Fruit fly (Drosophila melanogaster) whole organism, embryonic: Measurements from ENCODE around the gene Shal.

ENCODE experiments used
- Ada2b ChIP-seq: fragments of 200-800 bp; sonication (Bioruptor generic); IDR thresholded peaks from 2 replicates; pipeline ENCODE4 v1.3.6; 2022; ENCODE audit warnings: missing biosample characterization, missing genetic modification characterization
- Atf-2 ChIP-seq: fragments of 200-800 bp; sonication (Bioruptor generic); optimal IDR thresholded peaks from 2 replicates; lab custom pipeline; 2016; ENCODE audit warnings: missing biosample characterization, missing genetic modification characterization
- Atf3 ChIP-seq: fragments of 200-800 bp; sonication (Bioruptor generic); optimal IDR thresholded peaks from 3 replicates; lab custom pipeline; 2016; ENCODE audit warnings: missing biosample characterization, missing genetic modification characterization
- Bgb ChIP-seq: fragments of 200-800 bp; sonication (Bioruptor generic); IDR thresholded peaks from 2 replicates; pipeline ENCODE4 v1.3.6; 2022; ENCODE audit warnings: missing biosample characterization, missing genetic modification characterization; ENCODE audit not compliant: partially characterized antibody
- Bteb2 ChIP-seq: fragments of 200-800 bp; sonication (Bioruptor generic); optimal IDR thresholded peaks from 2 replicates; lab custom pipeline; 2016; ENCODE audit warnings: missing biosample characterization, missing genetic modification characterization
- CG10543 ChIP-seq: fragments of 200-800 bp; sonication (Bioruptor generic); optimal IDR thresholded peaks from 3 replicates; lab custom pipeline; 2017; ENCODE audit warnings: missing biosample characterization, mild to moderate bottlenecking, missing genetic modification characterization, moderate library complexity
- CG11504 ChIP-seq: fragments of 200-800 bp; sonication (Bioruptor generic); optimal IDR thresholded peaks from 3 replicates; lab custom pipeline; 2019; ENCODE audit warnings: missing biosample characterization, mild to moderate bottlenecking, missing genetic modification characterization, moderate library complexity
- CG12071 ChIP-seq: fragments of 200-800 bp; sonication (Bioruptor generic); optimal IDR thresholded peaks from 3 replicates; lab custom pipeline; 2018; ENCODE audit warnings: missing biosample characterization, mild to moderate bottlenecking, missing genetic modification characterization
- CG13296 ChIP-seq: fragments of 200-800 bp; sonication (Bioruptor generic); optimal IDR thresholded peaks from 3 replicates; lab custom pipeline; 2018; ENCODE audit warnings: missing biosample characterization, mild to moderate bottlenecking, missing genetic modification characterization
- CG13775 ChIP-seq: fragments of 200-800 bp; sonication (Bioruptor generic); optimal IDR thresholded peaks from 3 replicates; lab custom pipeline; 2017; ENCODE audit warnings: missing biosample characterization, mild to moderate bottlenecking, missing genetic modification characterization
- CG14441 ChIP-seq: fragments of 200-800 bp; sonication (Bioruptor generic); IDR thresholded peaks from 2 replicates; pipeline ENCODE4 v1.3.6; 2022; ENCODE audit warnings: missing biosample characterization, missing genetic modification characterization
- CG14860 ChIP-seq: fragments of 200-800 bp; sonication (Bioruptor generic); IDR thresholded peaks from 3 replicates; pipeline ENCODE4 v1.3.6; 2022; ENCODE audit warnings: missing biosample characterization, missing genetic modification characterization; ENCODE audit not compliant: partially characterized antibody
- CG15269 ChIP-seq: fragments of 200-800 bp; sonication (Bioruptor generic); optimal IDR thresholded peaks from 2 replicates; lab custom pipeline; 2018; ENCODE audit warnings: missing biosample characterization, mild to moderate bottlenecking, missing genetic modification characterization, moderate library complexity
- CG1602 ChIP-seq: fragments of 200-800 bp; sonication (Bioruptor generic); optimal IDR thresholded peaks from 3 replicates; lab custom pipeline; 2016; ENCODE audit warnings: missing biosample characterization, missing genetic modification characterization
- CG18599 ChIP-seq: fragments of 200-800 bp; sonication (Bioruptor generic); optimal IDR thresholded peaks from 3 replicates; lab custom pipeline; 2017; ENCODE audit warnings: missing biosample characterization, missing genetic modification characterization, mild to moderate bottlenecking, moderate library complexity, missing genetic modification reagents
- CG18619 ChIP-seq: fragments of 200-800 bp; sonication (Bioruptor generic); optimal IDR thresholded peaks from 3 replicates; lab custom pipeline; 2017; ENCODE audit warnings: missing biosample characterization, mild to moderate bottlenecking, missing genetic modification characterization
- CG2875 ChIP-seq: fragments of 200-800 bp; sonication (Bioruptor generic); optimal IDR thresholded peaks from 2 replicates; lab custom pipeline; 2017; ENCODE audit warnings: missing biosample characterization, mild to moderate bottlenecking, missing genetic modification characterization, missing genetic modification reagents
- CG31224 ChIP-seq: fragments of 200-800 bp; sonication (Bioruptor generic); IDR thresholded peaks from 2 replicates; pipeline ENCODE4 v1.3.6; 2022; ENCODE audit warnings: missing biosample characterization, missing genetic modification characterization
- CG31441 ChIP-seq: fragments of 200-800 bp; sonication (Bioruptor generic); IDR thresholded peaks from 2 replicates; pipeline ENCODE4 v1.3.6; 2022; ENCODE audit warnings: missing biosample characterization, missing genetic modification characterization
- CG3281 ChIP-seq: fragments of 200-800 bp; sonication (Bioruptor generic); optimal IDR thresholded peaks from 3 replicates; lab custom pipeline; 2017; ENCODE audit warnings: missing biosample characterization, mild to moderate bottlenecking, missing genetic modification characterization
- CG33557 ChIP-seq: fragments of 200-800 bp; sonication (Bioruptor generic); optimal IDR thresholded peaks from 2 replicates; lab custom pipeline; 2019; ENCODE audit warnings: missing biosample characterization, mild to moderate bottlenecking, missing genetic modification characterization, moderate library complexity
- CG34376 ChIP-seq: fragments of 200-800 bp; sonication (Bioruptor generic); optimal IDR thresholded peaks from 2 replicates; lab custom pipeline; 2018; ENCODE audit warnings: missing biosample characterization, mild to moderate bottlenecking, missing genetic modification characterization
- CG6175 ChIP-seq: fragments of 200-800 bp; sonication (Bioruptor generic); IDR thresholded peaks from 3 replicates; pipeline ENCODE4 v1.3.6; 2022; ENCODE audit warnings: missing biosample characterization, missing genetic modification characterization
- CG7556 ChIP-seq: fragments of 200-800 bp; sonication (Bioruptor generic); optimal IDR thresholded peaks from 2 replicates; lab custom pipeline; 2017; ENCODE audit warnings: missing biosample characterization, mild to moderate bottlenecking, missing genetic modification characterization
- CG7839 ChIP-seq: fragments of 200-800 bp; sonication (Bioruptor generic); optimal IDR thresholded peaks from 3 replicates; lab custom pipeline; 2018; ENCODE audit warnings: missing biosample characterization, mild to moderate bottlenecking, missing genetic modification characterization, moderate library complexity
- CG8944 ChIP-seq: fragments of 200-800 bp; sonication (Bioruptor generic); optimal IDR thresholded peaks from 3 replicates; lab custom pipeline; 2016; ENCODE audit warnings: missing biosample characterization, missing genetic modification characterization
- CG9215 ChIP-seq: fragments of 200-800 bp; sonication (Bioruptor generic); IDR thresholded peaks from 2 replicates; pipeline ENCODE4 v1.3.6; 2022; ENCODE audit warnings: missing biosample characterization, missing genetic modification characterization
- CG9437 ChIP-seq: fragments of 200-800 bp; sonication (Bioruptor generic); optimal IDR thresholded peaks from 2 replicates; lab custom pipeline; 2018; ENCODE audit warnings: missing biosample characterization, mild to moderate bottlenecking, missing genetic modification characterization
- CG9932 ChIP-seq: fragments of 200-800 bp; sonication (Bioruptor generic); IDR thresholded peaks from 2 replicates; pipeline ENCODE4 v1.3.6; 2022; ENCODE audit warnings: missing biosample characterization, missing genetic modification characterization
- Dref ChIP-seq: fragments of 200-800 bp; sonication (Bioruptor generic); IDR thresholded peaks from 2 replicates; pipeline ENCODE4 v1.3.6; 2022; ENCODE audit warnings: missing biosample characterization, missing genetic modification characterization
- Eip74EF ChIP-seq, 2 experiments: fragments of 200-800 bp in 1 of 2; fragments of >200 bp in 1 of 2; sonication (Bioruptor generic) in 1 of 2; optimal IDR thresholded peaks; 2 replicates each; lab custom pipeline; 2017 to 2019; ENCODE audit warnings: missing biosample characterization in 2 of 2, missing genetic modification characterization in 2 of 2, mild to moderate bottlenecking in 1 of 2, moderate library complexity in 1 of 2
- GATAe ChIP-seq: fragments of 200-800 bp; sonication (Bioruptor generic); conservative IDR thresholded peaks from 2 replicates; pipeline ENCODE4 v1.3.6; 2022; ENCODE audit warnings: missing biosample characterization, missing genetic modification characterization
- HLHmδ ChIP-seq: fragments of 200-800 bp; sonication (Bioruptor generic); optimal IDR thresholded peaks from 2 replicates; lab custom pipeline; 2018; ENCODE audit warnings: missing biosample characterization, mild to moderate bottlenecking, missing genetic modification characterization, moderate library complexity
- Hey ChIP-seq: fragments of 200-800 bp; sonication (Bioruptor generic); optimal IDR thresholded peaks from 3 replicates; lab custom pipeline; 2018; ENCODE audit warnings: missing biosample characterization, mild to moderate bottlenecking, missing genetic modification characterization
- HmgZ ChIP-seq: fragments of 200-800 bp; sonication (Bioruptor generic); optimal IDR thresholded peaks from 2 replicates; lab custom pipeline; 2018; ENCODE audit warnings: missing biosample characterization, mild to moderate bottlenecking, missing genetic modification characterization
- Jarid2 ChIP-seq: fragments of 200-800 bp; sonication (Bioruptor generic); optimal IDR thresholded peaks from 3 replicates; lab custom pipeline; 2017; ENCODE audit warnings: mild to moderate bottlenecking, missing biosample characterization, missing genetic modification reagents, missing genetic modification characterization
- Optix ChIP-seq: fragments of 200-800 bp; sonication (Bioruptor generic); IDR thresholded peaks from 3 replicates; pipeline ENCODE4 v1.3.6; 2022; ENCODE audit warnings: missing biosample characterization, missing genetic modification characterization
- Sox102F ChIP-seq: fragments of 200-800 bp; sonication (Bioruptor generic); optimal IDR thresholded peaks from 2 replicates; lab custom pipeline; 2018; ENCODE audit warnings: missing biosample characterization, mild to moderate bottlenecking, missing genetic modification characterization, moderate library complexity
- Tbp ChIP-seq: fragments of >200 bp; optimal IDR thresholded peaks from 2 replicates; lab custom pipeline; 2018; ENCODE audit warnings: missing biosample characterization, missing genetic modification characterization
- bcd ChIP-seq: fragments of 200-800 bp; sonication (Bioruptor generic); optimal IDR thresholded peaks from 2 replicates; lab custom pipeline; 2017; ENCODE audit warnings: missing biosample characterization, mild to moderate bottlenecking, missing genetic modification characterization
- chn ChIP-seq: fragments of 200-800 bp; sonication (Bioruptor generic); optimal IDR thresholded peaks from 2 replicates; lab custom pipeline; 2016; ENCODE audit warnings: missing biosample characterization, missing genetic modification characterization
- ci ChIP-seq: fragments of 200-800 bp; sonication (Bioruptor generic); IDR thresholded peaks from 3 replicates; pipeline ENCODE4 v1.3.6; 2022; ENCODE audit warnings: missing biosample characterization, missing genetic modification characterization
- disco-r ChIP-seq: fragments of 200-800 bp; sonication (Bioruptor generic); optimal IDR thresholded peaks from 2 replicates; lab custom pipeline; 2016; ENCODE audit warnings: missing biosample characterization, missing genetic modification characterization
- emc ChIP-seq: fragments of 200-800 bp; sonication (Bioruptor generic); optimal IDR thresholded peaks from 2 replicates; lab custom pipeline; 2016; ENCODE audit warnings: missing biosample characterization, missing genetic modification characterization
- her ChIP-seq: fragments of 200-800 bp; sonication (Bioruptor generic); optimal IDR thresholded peaks from 2 replicates; lab custom pipeline; 2016; ENCODE audit warnings: missing biosample characterization, missing genetic modification characterization
- peb ChIP-seq: fragments of 200-800 bp; sonication (Bioruptor generic); IDR thresholded peaks from 2 replicates; pipeline ENCODE4 v1.3.6; 2022; ENCODE audit warnings: missing biosample characterization, missing genetic modification characterization
- ranshi ChIP-seq: fragments of 200-800 bp; sonication (Bioruptor generic); IDR thresholded peaks from 2 replicates; pipeline ENCODE4 v1.3.6; 2022; ENCODE audit warnings: missing biosample characterization, missing genetic modification characterization
- run ChIP-seq: fragments of 200-800 bp; sonication (Bioruptor generic); optimal IDR thresholded peaks from 3 replicates; lab custom pipeline; 2018; ENCODE audit warnings: missing biosample characterization, mild to moderate bottlenecking, missing genetic modification characterization
- salm ChIP-seq: fragments of 200-800 bp; sonication (Bioruptor generic); optimal IDR thresholded peaks from 2 replicates; lab custom pipeline; 2018; ENCODE audit warnings: missing biosample characterization, mild to moderate bottlenecking, missing genetic modification characterization
- sima ChIP-seq: fragments of 200-800 bp; sonication (Bioruptor generic); optimal IDR thresholded peaks from 2 replicates; lab custom pipeline; 2016; ENCODE audit warnings: missing biosample characterization, missing genetic modification characterization
- tap ChIP-seq: fragments of 200-800 bp; optimal IDR thresholded peaks from 3 replicates; lab custom pipeline; 2019; ENCODE audit warnings: missing biosample characterization, mild to moderate bottlenecking, missing genetic modification characterization, moderate library complexity

Gene Shal

DNA sequence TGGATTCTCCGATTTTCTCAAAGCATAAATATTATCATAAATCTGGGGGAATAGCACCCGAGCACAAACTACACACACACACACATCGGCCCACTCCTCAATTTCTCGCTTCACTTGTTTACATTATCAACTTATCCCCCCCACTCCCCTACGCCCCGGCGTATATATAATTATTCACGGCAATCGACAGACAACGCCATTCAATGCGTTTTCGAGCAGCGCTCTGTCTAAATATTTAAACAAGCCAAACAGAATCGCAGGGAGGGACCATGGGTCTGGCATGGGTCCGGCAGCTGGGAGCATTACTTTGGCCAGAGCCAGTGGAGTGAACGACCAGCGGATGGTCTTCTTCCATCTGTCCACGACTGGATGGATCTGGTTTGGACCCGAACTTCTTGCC lies 8.7 kb downstream of the Shal start (continued):
- TF ChIP-seq disco-r (GFP tag; lab: Kevin White, UChicago): no peak
- no peak for TF ChIP-seq Dref (GFP tag; lab: Robert Waterston, UW)
- no peak for TF ChIP-seq Hey (tag; lab: Kevin White, UChicago)
- TF ChIP-seq chn (GFP tag; lab: Kevin White, UChicago): no peak
- TF ChIP-seq GATAe: no peak
- no peak; the same call in 2 of the 3 replicates for TF ChIP-seq Optix (GFP tag; lab: Robert Waterston, UW)
- TF ChIP-seq Ada2b (GFP tag; lab: Robert Waterston, UW): 0 out of 2 replicates have a peak, but pooled peaks have one; percentile 7
- peak; percentile 28 for TF ChIP-seq CG18599 (GFP tag; lab: Kevin White, UChicago)
- TF ChIP-seq bcd: peak; percentile 16
- TF ChIP-seq HLHmδ (GFP tag; lab: Kevin White, UChicago): peak; percentile 61
- no peak for TF ChIP-seq CG9215 (GFP tag; lab: Robert Waterston, UW)
- no peak for TF ChIP-seq emc (GFP tag; lab: Kevin White, UChicago)
- no peak for TF ChIP-seq Atf3
- TF ChIP-seq HmgZ (tag; lab: Kevin White, UChicago): no peak
- TF ChIP-seq tap (tag; lab: Kevin White, UChicago): peak; percentile 39
- no peak for TF ChIP-seq peb (GFP tag; lab: Robert Waterston, UW)
- no peak for TF ChIP-seq CG31441
- TF ChIP-seq CG18619 (GFP tag; lab: Kevin White, UChicago): peak; percentile 24
- no peak for TF ChIP-seq CG6175 (GFP tag; lab: Robert Waterston, UW)
- peak; percentile 66 for TF ChIP-seq CG12071 (GFP tag; lab: Kevin White, UChicago)
- TF ChIP-seq CG34376: no peak
- no peak for TF ChIP-seq Tbp (GFP tag; lab: Kevin White, UChicago)
- peak in 1 of 2 experiments; percentile 35 for TF ChIP-seq Eip74EF (GFP tag; optimal IDR thresholded peaks at IDR 0.05; lab: Kevin White, UChicago)
- no peak for TF ChIP-seq CG9932 (GFP tag; lab: Robert Waterston, UW)
- TF ChIP-seq Jarid2: no peak
- no peak for TF ChIP-seq Bgb (GFP tag; lab: Robert Waterston, UW)
- TF ChIP-seq CG8944 (GFP tag; lab: Kevin White, UChicago): no peak
- TF ChIP-seq CG2875 (GFP tag; lab: Kevin White, UChicago): peak; percentile 79
- TF ChIP-seq ranshi (GFP tag; lab: Robert Waterston, UW): no peak
- TF ChIP-seq CG9437: no peak
- TF ChIP-seq Atf-2: no peak
- TF ChIP-seq Bteb2: no peak
- no peak for TF ChIP-seq sima
- TF ChIP-seq CG10543: peak; percentile 75
- peak; percentile 0 for TF ChIP-seq CG7839 (tag; lab: Kevin White, UChicago)
- TF ChIP-seq salm: peak; percentile 38
- TF ChIP-seq CG1602 (GFP tag; lab: Kevin White, UChicago): no peak
- no peak for TF ChIP-seq CG14860 (GFP tag; lab: Robert Waterston, UW)
- no peak for TF ChIP-seq CG3281
- TF ChIP-seq ci (GFP tag; lab: Robert Waterston, UW): peak; percentile 71; the same call in 2 of the 3 replicates
- no peak for TF ChIP-seq run (tag; lab: Kevin White, UChicago)
- peak; percentile 36 for TF ChIP-seq CG11504 (tag; lab: Kevin White, UChicago)
- peak; percentile 28 for TF ChIP-seq Sox102F
- TF ChIP-seq CG13775 (GFP tag; lab: Kevin White, UChicago): no peak
- no peak for TF ChIP-seq her (GFP tag; lab: Kevin White, UChicago)
- TF ChIP-seq CG14441: no peak
- peak; percentile 58 for TF ChIP-seq CG33557 (GFP tag; lab: Kevin White, UChicago)
- no peak for TF ChIP-seq CG13296 (GFP tag; lab: Kevin White, UChicago)
- TF ChIP-seq CG7556 (GFP tag; lab: Kevin White, UChicago): peak; percentile 9
- TF ChIP-seq CG15269 (tag; lab: Kevin White, UChicago): peak; percentile 5
- TF ChIP-seq CG31224: no peak
